Fruit fly (Drosophila melanogaster) whole organism, wandering third instar larva: ENCODE results near the gene CG32299.
A peak's percentile ranks its signal among the peaks of the same experiment; 100 is the strongest.

Experiments used
- Abd-B ChIP-seq: fragments of >200 bp; optimal IDR thresholded peaks from 2 replicates; lab custom pipeline; 2017; ENCODE audit warnings: missing biosample characterization, missing genetic modification characterization
- CG32264 ChIP-seq: fragments of 200-800 bp; sonication (Bioruptor generic); optimal IDR thresholded peaks from 2 replicates; lab custom pipeline; 2016; ENCODE audit warnings: missing biosample characterization, missing genetic modification characterization
- CG9705 ChIP-seq: fragments of 200-800 bp; sonication (Bioruptor generic); optimal IDR thresholded peaks from 2 replicates; lab custom pipeline; 2018; ENCODE audit warnings: missing biosample characterization, mild to moderate bottlenecking, missing genetic modification characterization
- CrebA ChIP-seq: fragments of 200-800 bp; sonication (Bioruptor generic); optimal IDR thresholded peaks from 2 replicates; lab custom pipeline; 2016; ENCODE audit warnings: missing biosample characterization, mild to moderate bottlenecking, missing genetic modification characterization, borderline replicate concordance
- Dfd ChIP-seq: fragments of >200 bp; optimal IDR thresholded peaks from 2 replicates; lab custom pipeline; 2017; ENCODE audit warnings: missing biosample characterization, missing genetic modification characterization
- GATAd ChIP-seq: sonication (Bioruptor generic); optimal IDR thresholded peaks from 2 replicates; lab custom pipeline; 2016; ENCODE audit warnings: missing biosample characterization, missing genetic modification characterization
- HLH106 ChIP-seq: fragments of 200-800 bp; optimal IDR thresholded peaks from 3 replicates; lab custom pipeline; 2019; ENCODE audit warnings: missing biosample characterization, mild to moderate bottlenecking, missing genetic modification characterization, moderate library complexity
- Hnf4 ChIP-seq: fragments of 200-800 bp; sonication (Bioruptor generic); optimal IDR thresholded peaks from 2 replicates; lab custom pipeline; 2016; ENCODE audit warnings: missing biosample characterization, mild to moderate bottlenecking, missing genetic modification characterization
- Hr78 ChIP-seq: fragments of >200 bp; optimal IDR thresholded peaks from 2 replicates; lab custom pipeline; 2017; ENCODE audit warnings: missing biosample characterization, missing genetic modification characterization
- Hr83 ChIP-seq: fragments of 200-300 bp; sonication (Bioruptor generic); optimal IDR thresholded peaks from 2 replicates; lab custom pipeline; 2016; ENCODE audit warnings: missing biosample characterization, mild to moderate bottlenecking, missing genetic modification characterization, moderate library complexity; ENCODE audit not compliant: poor library complexity, severe bottlenecking
- Mio ChIP-seq: sonication (Bioruptor generic); optimal IDR thresholded peaks from 2 replicates; lab custom pipeline; 2016; ENCODE audit warnings: missing biosample characterization, missing genetic modification characterization
- Myc ChIP-seq: fragments of >200 bp; optimal IDR thresholded peaks from 2 replicates; lab custom pipeline; 2017
- N ChIP-seq: fragments of >200 bp; optimal IDR thresholded peaks from 2 replicates; lab custom pipeline; 2018; ENCODE audit warnings: missing biosample characterization, missing external identifiers, missing genetic modification characterization
- OdsH ChIP-seq: fragments of 200-800 bp; sonication (Bioruptor generic); optimal IDR thresholded peaks from 2 replicates; lab custom pipeline; 2016; ENCODE audit warnings: missing biosample characterization, mild to moderate bottlenecking, missing genetic modification characterization
- Rel ChIP-seq, 2 experiments: fragments of 200-800 bp; sonication (Bioruptor generic) in 1 of 2; optimal IDR thresholded peaks; 2 replicates in 1 of 2; 3 replicates in 1 of 2; lab custom pipeline; 2016 to 2019; ENCODE audit warnings: mild to moderate bottlenecking in 2 of 2, missing biosample characterization in 2 of 2, missing genetic modification characterization in 2 of 2, moderate library complexity in 1 of 2
- Sp1 ChIP-seq: fragments of 200-800 bp; sonication (Bioruptor generic); optimal IDR thresholded peaks from 3 replicates; lab custom pipeline; 2019; ENCODE audit warnings: missing biosample characterization, mild to moderate bottlenecking, missing genetic modification characterization, moderate library complexity
- Vsx2 ChIP-seq: fragments of 200-300, 225-300 bp; sonication (Bioruptor generic); optimal IDR thresholded peaks from 2 replicates; lab custom pipeline; 2018; ENCODE audit warnings: missing biosample characterization, missing genetic modification characterization; ENCODE audit not compliant: partially characterized antibody
- br ChIP-seq: fragments of 200-800 bp; sonication (Bioruptor generic); optimal IDR thresholded peaks from 2 replicates; lab custom pipeline; 2016; ENCODE audit warnings: missing biosample characterization, missing genetic modification characterization
- brk ChIP-seq: fragments of 200-800 bp; sonication (Bioruptor generic); optimal IDR thresholded peaks from 2 replicates; lab custom pipeline; 2016; ENCODE audit warnings: missing biosample characterization, mild to moderate bottlenecking, missing genetic modification characterization
- dmrt93B ChIP-seq: fragments of 200-800 bp; sonication (Bioruptor generic); optimal IDR thresholded peaks from 2 replicates; lab custom pipeline; 2018; ENCODE audit warnings: missing biosample characterization, mild to moderate bottlenecking, missing genetic modification characterization
- dsf ChIP-seq: sonication (Bioruptor generic); optimal IDR thresholded peaks from 2 replicates; lab custom pipeline; 2016; ENCODE audit warnings: missing biosample characterization, missing genetic modification characterization, borderline replicate concordance
- ey ChIP-seq: fragments of 200-800 bp; sonication (Bioruptor generic); optimal IDR thresholded peaks from 2 replicates; lab custom pipeline; 2016; ENCODE audit warnings: missing biosample characterization, missing genetic modification characterization
- foxo ChIP-seq, 2 experiments: fragments of 200-800 bp; sonication (Bioruptor generic); optimal IDR thresholded peaks; 2 replicates in 1 of 2; 3 replicates in 1 of 2; lab custom pipeline; 2016 to 2017; ENCODE audit warnings: missing biosample characterization in 2 of 2, missing genetic modification characterization in 2 of 2
- fru ChIP-seq: fragments of 200-800 bp; sonication (Bioruptor generic); optimal IDR thresholded peaks from 3 replicates; lab custom pipeline; 2016; ENCODE audit warnings: missing biosample characterization, mild to moderate bottlenecking, missing genetic modification characterization
- h ChIP-seq: fragments of 200-800 bp; sonication (Bioruptor generic); optimal IDR thresholded peaks from 3 replicates; lab custom pipeline; 2016; ENCODE audit warnings: missing biosample characterization, mild to moderate bottlenecking, missing genetic modification characterization
- jim ChIP-seq: fragments of 175-275, 200-325 bp; sonication (Bioruptor generic); optimal IDR thresholded peaks from 2 replicates; lab custom pipeline; 2016; ENCODE audit warnings: missing biosample characterization, mild to moderate bottlenecking, missing genetic modification characterization
- lola ChIP-seq: fragments of >200 bp; optimal IDR thresholded peaks from 2 replicates; lab custom pipeline; 2017; ENCODE audit warnings: missing biosample characterization, missing genetic modification characterization
- pan ChIP-seq: fragments of >200 bp; optimal IDR thresholded peaks from 2 replicates; lab custom pipeline; 2017
- psq ChIP-seq: fragments of 200-800 bp; sonication (Bioruptor generic); optimal IDR thresholded peaks from 3 replicates; lab custom pipeline; 2017; ENCODE audit warnings: missing biosample characterization, mild to moderate bottlenecking, missing genetic modification characterization, moderate library complexity
- rgr ChIP-seq: fragments of 200-800 bp; sonication (Bioruptor generic); optimal IDR thresholded peaks from 3 replicates; lab custom pipeline; 2016; ENCODE audit warnings: missing biosample characterization, mild to moderate bottlenecking, missing genetic modification characterization
- sage ChIP-seq: fragments of 200-800 bp; sonication (Bioruptor generic); optimal IDR thresholded peaks from 2 replicates; lab custom pipeline; 2016; ENCODE audit warnings: missing biosample characterization, mild to moderate bottlenecking, missing genetic modification characterization
- sv ChIP-seq: fragments of 200-800 bp; sonication (Bioruptor generic); optimal IDR thresholded peaks from 3 replicates; lab custom pipeline; 2016; ENCODE audit warnings: missing biosample characterization, missing genetic modification characterization
- tai ChIP-seq: sonication (Bioruptor generic); optimal IDR thresholded peaks from 2 replicates; lab custom pipeline; 2016; ENCODE audit warnings: missing biosample characterization, missing genetic modification characterization
- usp ChIP-seq: fragments of >200 bp; optimal IDR thresholded peaks from 2 replicates; lab custom pipeline; 2017; ENCODE audit warnings: missing biosample characterization, missing genetic modification characterization
- woc ChIP-seq: sonication (Bioruptor generic); optimal IDR thresholded peaks from 2 replicates; lab custom pipeline; 2016; ENCODE audit warnings: missing biosample characterization, mild to moderate bottlenecking, missing genetic modification characterization

Gene CG32299

DNA sequence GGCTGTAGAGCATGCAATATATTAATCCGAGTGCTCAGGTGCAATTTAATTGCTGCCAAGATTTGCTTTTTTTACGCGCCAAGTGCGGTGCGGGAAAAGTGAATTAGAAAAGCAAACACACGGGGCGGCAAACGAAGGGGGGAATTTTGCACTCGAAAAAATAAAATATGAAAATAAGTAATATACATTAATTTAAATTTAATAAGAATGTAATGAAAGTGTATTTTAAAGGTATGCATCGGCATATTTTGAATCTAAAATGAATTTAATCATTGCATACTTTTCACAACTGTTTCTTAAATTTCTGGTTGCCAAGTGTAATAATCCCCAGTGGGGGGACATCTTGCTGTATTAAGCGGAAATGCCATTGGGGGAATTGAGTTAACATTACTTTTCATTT, 43.4 kb upstream of the CG32299 start:
- no peak for TF ChIP-seq Sp1 (GFP tag; lab: Kevin White, UChicago)
- TF ChIP-seq usp (GFP tag; lab: Kevin White, UChicago), result no peak
- TF ChIP-seq h (GFP tag; lab: Kevin White, UChicago), result no peak
- no peak for TF ChIP-seq Mio (GFP tag; lab: Kevin White, UChicago)
- no peak for TF ChIP-seq fru
- TF ChIP-seq dmrt93B (GFP tag; lab: Kevin White, UChicago), result no peak
- TF ChIP-seq brk (GFP tag; lab: Kevin White, UChicago), result no peak

DNA sequence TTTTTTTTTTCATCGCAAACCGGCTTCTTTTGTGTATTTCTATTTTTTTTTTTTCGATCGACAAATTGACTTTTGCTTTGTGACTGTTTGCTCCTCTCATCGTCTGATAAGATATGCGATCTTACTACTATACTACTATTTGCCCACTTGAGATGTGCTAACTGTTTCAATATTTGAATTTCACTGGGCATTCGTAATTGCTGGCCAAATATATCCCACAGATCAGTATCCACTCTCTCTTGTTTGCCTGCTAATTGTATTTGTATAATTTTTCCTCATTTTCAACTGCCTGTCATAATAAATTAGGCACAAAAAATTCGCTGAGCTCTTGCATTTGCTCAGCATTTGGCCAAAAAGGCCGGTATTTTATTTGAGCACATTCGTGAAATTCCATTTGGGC, 42.6 kb upstream of the CG32299 start:
- TF ChIP-seq Sp1 (GFP tag; lab: Kevin White, UChicago) (no peak), Hnf4 (GFP tag; lab: Kevin White, UChicago) (no peak), Hr83 (GFP tag; lab: Kevin White, UChicago) (no peak), brk (GFP tag; lab: Kevin White, UChicago) (no peak), br (GFP tag; lab: Kevin White, UChicago) (no peak), Hr78 (GFP tag; lab: Kevin White, UChicago) (no peak), CrebA (GFP tag; lab: Kevin White, UChicago) (no peak), ey (GFP tag; lab: Kevin White, UChicago) (no peak), usp (GFP tag; lab: Kevin White, UChicago) (no peak), psq (GFP tag; lab: Kevin White, UChicago) (no peak), woc (GFP tag; lab: Kevin White, UChicago) (no peak)
- TF ChIP-seq, all 38 proteins: peak for 0

- TF ChIP-seq CrebA (GFP tag; lab: Kevin White, UChicago) (no peak), h (GFP tag; lab: Kevin White, UChicago) (peak; percentile 87), br (GFP tag; lab: Kevin White, UChicago) (peak; percentile 44), foxo (GFP tag; optimal IDR thresholded peaks at IDR 0.05; lab: Kevin White, UChicago) (peak in 1 of 2 experiments; percentile 67), sv (GFP tag; lab: Kevin White, UChicago) (no peak), Hnf4 (GFP tag; lab: Kevin White, UChicago) (peak; percentile 19), dmrt93B (GFP tag; lab: Kevin White, UChicago) (peak; percentile 31), Myc (lab: Kevin White, UChicago) (no peak), Sp1 (GFP tag; lab: Kevin White, UChicago) (peak; percentile 39), OdsH (GFP tag; lab: Kevin White, UChicago) (peak; percentile 50), tai (GFP tag; lab: Kevin White, UChicago) (no peak), woc (GFP tag; lab: Kevin White, UChicago) (peak; percentile 43), HLH106 (tag; lab: Kevin White, UChicago) (peak; percentile 58), N (GFP tag; lab: Kevin White, UChicago) (no peak), CG32264 (peak; percentile 2), sage (no peak), rgr (GFP tag; lab: Kevin White, UChicago) (peak; percentile 55), Abd-B (GFP tag; lab: Kevin White, UChicago) (no peak), ey (GFP tag; lab: Kevin White, UChicago) (peak; percentile 64), psq (GFP tag; lab: Kevin White, UChicago) (peak; percentile 16), fru (peak; percentile 67), Mio (GFP tag; lab: Kevin White, UChicago) (no peak), usp (GFP tag; lab: Kevin White, UChicago) (no peak)
Measured at dm6 chr3L:2431340-2431739, 40.6 kb upstream of the CG32299 start.

- TF ChIP-seq Abd-B (GFP tag; lab: Kevin White, UChicago), result no peak
- no peak for TF ChIP-seq sage
- TF ChIP-seq psq (GFP tag; lab: Kevin White, UChicago), result peak; percentile 29
- TF ChIP-seq Hnf4 (GFP tag; lab: Kevin White, UChicago), result no peak
- no peak for TF ChIP-seq woc (GFP tag; lab: Kevin White, UChicago)
- TF ChIP-seq Vsx2 (GFP tag; lab: Kevin White, UChicago), result no peak
- TF ChIP-seq jim (GFP tag; lab: Kevin White, UChicago), result no peak
- TF ChIP-seq GATAd (GFP tag; lab: Kevin White, UChicago), result no peak
- TF ChIP-seq dmrt93B (GFP tag; lab: Kevin White, UChicago), result no peak
- TF ChIP-seq OdsH (GFP tag; lab: Kevin White, UChicago), result no peak
- TF ChIP-seq Hr78 (GFP tag; lab: Kevin White, UChicago), result no peak
- no peak for TF ChIP-seq CG32264
- TF ChIP-seq pan (lab: Kevin White, UChicago), result no peak
- TF ChIP-seq Hr83 (GFP tag; lab: Kevin White, UChicago), result no peak
- no peak for TF ChIP-seq dsf (GFP tag; lab: Kevin White, UChicago)
- peak; percentile 9 for TF ChIP-seq rgr (GFP tag; lab: Kevin White, UChicago)
- no peak for TF ChIP-seq ey (GFP tag; lab: Kevin White, UChicago)
- no peak for TF ChIP-seq CG9705 (GFP tag; lab: Kevin White, UChicago)
- TF ChIP-seq Sp1 (GFP tag; lab: Kevin White, UChicago), result peak; percentile 54
- TF ChIP-seq lola (GFP tag; lab: Kevin White, UChicago), result no peak
- no peak for TF ChIP-seq foxo (GFP tag; optimal IDR thresholded peaks at IDR 0.05; lab: Kevin White, UChicago)
- no peak for TF ChIP-seq sv (GFP tag; lab: Kevin White, UChicago)
- TF ChIP-seq Mio (GFP tag; lab: Kevin White, UChicago), result no peak
- no peak for TF ChIP-seq Myc (lab: Kevin White, UChicago)
- TF ChIP-seq N (GFP tag; lab: Kevin White, UChicago), result peak; percentile 39
- no peak for TF ChIP-seq Rel (GFP tag; optimal IDR thresholded peaks at IDR 0.05; lab: Kevin White, UChicago)
- TF ChIP-seq Rel (tag; optimal IDR thresholded peaks at IDR 0.05; lab: Kevin White, UChicago), result peak; percentile 36
- peak; percentile 89 for TF ChIP-seq br (GFP tag; lab: Kevin White, UChicago)
- no peak for TF ChIP-seq Dfd
Measured at dm6 chr3L:2428488-2429302, 37.9 kb upstream of the CG32299 start.
